Worm (Caenorhabditis elegans): Measurements from ENCODE around the gene unc-115.

Gene unc-115

DNA sequence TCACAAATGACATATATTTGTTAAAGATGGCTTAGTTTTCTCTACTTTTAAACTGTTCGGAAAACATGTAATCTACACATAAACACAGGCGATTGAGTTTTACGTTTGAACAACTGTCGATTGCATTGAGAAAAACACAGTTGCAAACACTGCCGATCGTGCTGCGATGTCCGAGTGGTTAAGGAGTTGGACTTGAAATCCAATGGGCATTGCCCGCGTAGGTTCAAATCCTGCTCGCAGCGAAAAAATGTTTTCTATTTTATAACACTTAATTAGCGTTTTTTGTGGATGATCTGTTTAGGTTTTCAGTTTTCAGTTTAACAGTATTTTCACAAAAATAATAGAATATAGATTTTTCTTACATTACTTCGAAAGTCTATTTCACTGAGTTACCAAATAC, 22.4 kb upstream of the unc-115 start:
- TF ChIP-seq mxl-3 (GFP tag; optimal IDR thresholded peaks at IDR 0.05) = no peak
- TF ChIP-seq duxl-1 (tag; optimal IDR thresholded peaks at IDR 0.05; ENCODE audit: poor library complexity) = no peak
- TF ChIP-seq dmd-9 (GFP tag; IDR thresholded peaks at IDR 0.05) = no peak
- peak; percentile 75 for TF ChIP-seq F26F4.8 (GFP tag; conservative IDR thresholded peaks at IDR 0.05)
- no peak for TF ChIP-seq ctbp-1 (GFP tag; IDR thresholded peaks at IDR 0.05)
- no peak for TF ChIP-seq php-3 (GFP tag; IDR thresholded peaks at IDR 0.05)
- no peak for TF ChIP-seq nhr-28 (tag; optimal IDR thresholded peaks at IDR 0.05)
- TF ChIP-seq Y105C5A.15 (GFP tag; IDR thresholded peaks at IDR 0.05) = 0 out of 2 replicates have a peak, but pooled peaks have one; percentile 38
- no peak for TF ChIP-seq zag-1 (tag; optimal IDR thresholded peaks at IDR 0.05)
- no peak for TF ChIP-seq lin-39 (tag; optimal IDR thresholded peaks at IDR 0.05)
- peak; percentile 79 for TF ChIP-seq lim-7 (GFP tag; IDR thresholded peaks at IDR 0.05)
- no peak for TF ChIP-seq Y5F2A.4 (GFP tag; optimal IDR thresholded peaks at IDR 0.05)
- 0 out of 2 replicates have a peak, but pooled peaks have one; percentile 50 for TF ChIP-seq daf-19 (GFP tag; conservative IDR thresholded peaks at IDR 0.05)
- TF ChIP-seq nhr-48 (tag; optimal IDR thresholded peaks at IDR 0.05) = peak; percentile 37
- TF ChIP-seq pqm-1 (tag; optimal IDR thresholded peaks at IDR 0.05) = no peak
- TF ChIP-seq spr-1 (tag; optimal IDR thresholded peaks at IDR 0.05) = no peak
- no peak for TF ChIP-seq ceh-28 (tag; optimal IDR thresholded peaks at IDR 0.05)
- no peak; the same call in 1 of the 2 replicates for TF ChIP-seq dmd-8 (GFP tag; IDR thresholded peaks at IDR 0.05)
- TF ChIP-seq ceh-62 (tag; optimal IDR thresholded peaks at IDR 0.05) = no peak
- TF ChIP-seq rbr-2 (tag; optimal IDR thresholded peaks at IDR 0.05) = no peak
- no peak for TF ChIP-seq hif-1 (tag; optimal IDR thresholded peaks at IDR 0.05)
- no peak; the same call in 1 of the 2 replicates for TF ChIP-seq egl-43 (GFP tag; IDR thresholded peaks at IDR 0.05)
- TF ChIP-seq nhr-10 (tag; optimal IDR thresholded peaks at IDR 0.05) = no peak
- TF ChIP-seq jun-1 (tag; optimal IDR thresholded peaks at IDR 0.05) = no peak
- no peak for TF ChIP-seq ZK546.5 (tag; optimal IDR thresholded peaks at IDR 0.05)
- TF ChIP-seq daf-16 (GFP tag; optimal IDR thresholded peaks at IDR 0.05) = peak; percentile 9 to 69
- peak; percentile 67 for TF ChIP-seq daf-16 (tag; optimal IDR thresholded peaks at IDR 0.05)
- no peak for TF ChIP-seq mdt-29 (GFP tag; IDR thresholded peaks at IDR 0.05)
- peak; percentile 61; the same call in 1 of the 2 replicates for TF ChIP-seq madf-9 (GFP tag; conservative IDR thresholded peaks at IDR 0.05)
- TF ChIP-seq nhr-111 (GFP tag; optimal IDR thresholded peaks at IDR 0.05) = no peak
- TF ChIP-seq lin-38 (GFP tag; IDR thresholded peaks at IDR 0.05) = no peak
- TF ChIP-seq D1046.2 (GFP tag; IDR thresholded peaks at IDR 0.05) = no peak
- TF ChIP-seq ztf-7 (tag; optimal IDR thresholded peaks at IDR 0.05) = peak; percentile 37
- TF ChIP-seq nhr-6 (tag; optimal IDR thresholded peaks at IDR 0.05) = no peak
- 0 out of 2 replicates have a peak, but pooled peaks have one; percentile 35 for TF ChIP-seq mxl-2 (GFP tag; conservative IDR thresholded peaks at IDR 0.05)
- TF ChIP-seq lin-1 (GFP tag; IDR thresholded peaks at IDR 0.05) = peak; percentile 54; the same call in 1 of the 2 replicates
- TF ChIP-seq hmg-1.1 (GFP tag; IDR thresholded peaks at IDR 0.05) = peak; percentile 31; the same call in 1 of the 2 replicates
- TF ChIP-seq fos-1 (tag; optimal IDR thresholded peaks at IDR 0.05) = no peak
- no peak for TF ChIP-seq tag-97 (GFP tag; IDR thresholded peaks at IDR 0.05)
- no peak for TF ChIP-seq fkh-10 (GFP tag; optimal IDR thresholded peaks at IDR 0.05)
- peak; percentile 8 for TF ChIP-seq hlh-30 (tag; optimal IDR thresholded peaks at IDR 0.05; ENCODE audit: insufficient read depth)
- 0 out of 2 replicates have a peak, but pooled peaks have one; percentile 51 for TF ChIP-seq Y75B8A.6 (GFP tag; IDR thresholded peaks at IDR 0.05)
- no peak for TF ChIP-seq attf-4 (tag; optimal IDR thresholded peaks at IDR 0.05)
- TF ChIP-seq arid-1 (GFP tag; conservative IDR thresholded peaks at IDR 0.05) = no peak
- TF ChIP-seq zfp-2 (tag; optimal IDR thresholded peaks at IDR 0.05) = no peak
- no peak for TF ChIP-seq dpl-1 (GFP tag; optimal IDR thresholded peaks at IDR 0.05)
- TF ChIP-seq tra-1 (GFP tag; IDR thresholded peaks at IDR 0.05) = 0 out of 2 replicates have a peak, but pooled peaks have one; percentile 43
- TF ChIP-seq daf-12 (tag; optimal IDR thresholded peaks at IDR 0.05) = no peak
- peak; percentile 4 for TF ChIP-seq F49E8.2 (tag; optimal IDR thresholded peaks at IDR 0.05; ENCODE audit: borderline replicate concordance)
- TF ChIP-seq nhr-41 (GFP tag; IDR thresholded peaks at IDR 0.05) = no peak
- no peak for TF ChIP-seq zfp-3 (GFP tag; conservative IDR thresholded peaks at IDR 0.05)
- no peak for TF ChIP-seq zip-11 (GFP tag; IDR thresholded peaks at IDR 0.05)
